Fruit fly (Drosophila melanogaster) whole organism, embryonic: ENCODE measurements around the gene dlp.
A peak's percentile ranks its signal among the peaks of the same experiment; 100 is the strongest.

ENCODE experiments used
- Atf6 ChIP-seq: fragments of 200-800 bp; sonication (Bioruptor generic); IDR thresholded peaks from 2 replicates; pipeline ENCODE4 v1.3.6; 2022; ENCODE audit warnings: missing biosample characterization, missing genetic modification characterization
- CG10654 ChIP-seq: fragments of 200-800 bp; sonication (Bioruptor generic); optimal IDR thresholded peaks from 2 replicates; lab custom pipeline; 2016; ENCODE audit warnings: missing biosample characterization, missing genetic modification characterization
- CG12391 ChIP-seq: fragments of 200-800 bp; sonication (Bioruptor generic); optimal IDR thresholded peaks from 3 replicates; lab custom pipeline; 2018; ENCODE audit warnings: missing biosample characterization, mild to moderate bottlenecking, missing genetic modification characterization, moderate library complexity
- CG12744 ChIP-seq: fragments of 200-800 bp; sonication (Bioruptor generic); optimal IDR thresholded peaks from 2 replicates; lab custom pipeline; 2016; ENCODE audit warnings: missing biosample characterization, missing genetic modification characterization
- CG13894 ChIP-seq: fragments of 200-800 bp; sonication (Bioruptor generic); optimal IDR thresholded peaks from 3 replicates; lab custom pipeline; 2018; ENCODE audit warnings: missing biosample characterization, mild to moderate bottlenecking, missing genetic modification characterization, moderate library complexity
- CG15479 ChIP-seq: fragments of 200-800 bp; sonication (Bioruptor generic); optimal IDR thresholded peaks from 3 replicates; lab custom pipeline; 2019; ENCODE audit warnings: missing biosample characterization, mild to moderate bottlenecking, missing genetic modification characterization, moderate library complexity
- CG15514 ChIP-seq: fragments of 200-800 bp; sonication (Bioruptor generic); optimal IDR thresholded peaks from 3 replicates; lab custom pipeline; 2017; ENCODE audit warnings: missing biosample characterization, missing genetic modification characterization, mild to moderate bottlenecking, moderate library complexity, missing genetic modification reagents
- CG2129 ChIP-seq: fragments of 200-800 bp; sonication (Bioruptor generic); IDR thresholded peaks from 2 replicates; pipeline ENCODE4 v1.3.6; 2022; ENCODE audit warnings: missing biosample characterization, missing genetic modification characterization; ENCODE audit not compliant: partially characterized antibody
- CG2889 ChIP-seq: fragments of 200-800 bp; sonication (Bioruptor generic); IDR thresholded peaks from 3 replicates; pipeline ENCODE4 v1.3.6; 2022; ENCODE audit warnings: missing biosample characterization, missing genetic modification characterization
- CG3726 ChIP-seq: fragments of 200-800 bp; sonication (Bioruptor generic); IDR thresholded peaks from 3 replicates; pipeline ENCODE4, ENCODE4 v1.3.6; 2022; ENCODE audit warnings: missing biosample characterization, missing genetic modification characterization
- CG4282 ChIP-seq: fragments of 200-800 bp; sonication (Bioruptor generic); optimal IDR thresholded peaks from 2 replicates; lab custom pipeline; 2016; ENCODE audit warnings: missing biosample characterization, missing genetic modification characterization
- CG6254 ChIP-seq: fragments of 200-800 bp; sonication (Bioruptor generic); optimal IDR thresholded peaks from 3 replicates; lab custom pipeline; 2017; ENCODE audit warnings: mild to moderate bottlenecking, missing biosample characterization, missing genetic modification reagents, missing genetic modification characterization
- CG7987 ChIP-seq: fragments of 200-800 bp; sonication (Bioruptor generic); optimal IDR thresholded peaks from 2 replicates; lab custom pipeline; 2018; ENCODE audit warnings: missing biosample characterization, mild to moderate bottlenecking, missing genetic modification characterization, moderate library complexity
- CG8765 ChIP-seq: fragments of 200-800 bp; sonication (Bioruptor generic); IDR thresholded peaks from 2 replicates; pipeline ENCODE4 v1.3.6; 2022; ENCODE audit warnings: missing biosample characterization, missing genetic modification characterization
- D19B ChIP-seq: fragments of 200-800 bp; sonication (Bioruptor generic); optimal IDR thresholded peaks from 2 replicates; lab custom pipeline; 2017; ENCODE audit warnings: missing biosample characterization, mild to moderate bottlenecking, missing genetic modification characterization
- Dek ChIP-seq: fragments of 200-800 bp; sonication (Bioruptor generic); optimal IDR thresholded peaks from 3 replicates; lab custom pipeline; 2019; ENCODE audit warnings: missing biosample characterization, mild to moderate bottlenecking, missing genetic modification characterization, moderate library complexity
- Dfd ChIP-seq, 2 experiments: fragments of >200 bp; optimal IDR thresholded peaks; 2 replicates each; lab custom pipeline; 2017; ENCODE audit warnings: missing biosample characterization in 2 of 2, missing genetic modification characterization in 2 of 2
- Dip2 ChIP-seq: fragments of 200-800 bp; sonication (Bioruptor generic); IDR thresholded peaks from 2 replicates; pipeline ENCODE4 v1.3.6; 2022; ENCODE audit warnings: missing biosample characterization, missing genetic modification characterization
- Drgx ChIP-seq: fragments of 200-800 bp; sonication (Bioruptor generic); IDR thresholded peaks from 2 replicates; pipeline ENCODE4 v1.3.6; 2022; ENCODE audit warnings: missing biosample characterization, missing genetic modification characterization
- E2f1 ChIP-seq: fragments of 200-800 bp; sonication (Bioruptor generic); IDR thresholded peaks from 2 replicates; pipeline ENCODE4 v1.3.6; 2022; ENCODE audit warnings: missing biosample characterization, missing genetic modification characterization
- H2.0 ChIP-seq: fragments of 200-800 bp; sonication (Bioruptor generic); IDR thresholded peaks from 2 replicates; pipeline ENCODE4 v1.3.6; 2022; ENCODE audit warnings: missing biosample characterization, missing genetic modification characterization
- Kr ChIP-seq: fragments of 200-800 bp; sonication (Bioruptor generic); optimal IDR thresholded peaks from 2 replicates; lab custom pipeline; 2017; ENCODE audit warnings: missing biosample characterization, mild to moderate bottlenecking, missing genetic modification characterization
- NFAT ChIP-seq: fragments of 200-800 bp; sonication (Bioruptor generic); IDR thresholded peaks from 2 replicates; pipeline ENCODE4 v1.3.6; 2022; ENCODE audit warnings: missing biosample characterization, missing genetic modification characterization
- NK7.1 ChIP-seq: fragments of 200-800 bp; sonication (Bioruptor generic); optimal IDR thresholded peaks from 3 replicates; lab custom pipeline; 2016; ENCODE audit warnings: missing biosample characterization, missing genetic modification characterization
- Nf-YB ChIP-seq: fragments of 200-800 bp; sonication (Bioruptor generic); optimal IDR thresholded peaks from 3 replicates; lab custom pipeline; 2019; ENCODE audit warnings: missing biosample characterization, mild to moderate bottlenecking, missing genetic modification characterization, moderate library complexity
- Nf-YC ChIP-seq: fragments of 200-800 bp; optimal IDR thresholded peaks from 3 replicates; lab custom pipeline; 2019; ENCODE audit warnings: missing biosample characterization, mild to moderate bottlenecking, missing genetic modification characterization, moderate library complexity
- Ravus ChIP-seq: fragments of 200-800 bp; sonication (Bioruptor generic); IDR thresholded peaks from 2 replicates; pipeline ENCODE4 v1.3.6; 2022; ENCODE audit warnings: missing biosample characterization, missing genetic modification characterization
- Sin3A ChIP-seq: fragments of >200 bp; optimal IDR thresholded peaks from 2 replicates; lab custom pipeline; 2018
- Xbp1 ChIP-seq: fragments of 200-800 bp; sonication (Bioruptor generic); optimal IDR thresholded peaks from 3 replicates; lab custom pipeline; 2016; ENCODE audit warnings: missing biosample characterization, mild to moderate bottlenecking, missing genetic modification characterization
- amos ChIP-seq: fragments of 200-800 bp; sonication (Bioruptor generic); IDR thresholded peaks from 2 replicates; pipeline ENCODE4 v1.3.6; 2022; ENCODE audit warnings: missing biosample characterization, missing genetic modification characterization; ENCODE audit not compliant: partially characterized antibody
- ash1 ChIP-seq: fragments of 200-800 bp; sonication (Bioruptor generic); optimal IDR thresholded peaks from 2 replicates; lab custom pipeline; 2018; ENCODE audit warnings: missing biosample characterization, mild to moderate bottlenecking, missing genetic modification characterization
- bsh ChIP-seq, 2 experiments: fragments of 200-800 bp; sonication (Bioruptor generic); optimal IDR thresholded peaks; 2 replicates each; lab custom pipeline; 2017 to 2018; ENCODE audit warnings: mild to moderate bottlenecking in 2 of 2, missing biosample characterization in 2 of 2, missing genetic modification characterization in 2 of 2, moderate library complexity in 1 of 2
- ci ChIP-seq: fragments of 200-800 bp; sonication (Bioruptor generic); IDR thresholded peaks from 3 replicates; pipeline ENCODE4 v1.3.6; 2022; ENCODE audit warnings: missing biosample characterization, missing genetic modification characterization
- corto ChIP-seq: fragments of 200-800 bp; sonication (Bioruptor generic); optimal IDR thresholded peaks from 2 replicates; lab custom pipeline; 2016; ENCODE audit warnings: missing biosample characterization, mild to moderate bottlenecking, missing genetic modification characterization, moderate library complexity
- crc ChIP-seq: fragments of 200-800 bp; sonication (Bioruptor generic); optimal IDR thresholded peaks from 2 replicates; lab custom pipeline; 2016; ENCODE audit warnings: missing biosample characterization, missing genetic modification characterization
- crp ChIP-seq, 2 experiments: fragments of 200-800 bp; sonication (Bioruptor generic); optimal IDR thresholded peaks; 2 replicates in 1 of 2; 3 replicates in 1 of 2; lab custom pipeline; 2017; ENCODE audit warnings: missing biosample characterization in 2 of 2, missing genetic modification characterization in 2 of 2, mild to moderate bottlenecking in 1 of 2, moderate library complexity in 1 of 2
- dmrt11E ChIP-seq: fragments of 200-800 bp; sonication (Bioruptor generic); optimal IDR thresholded peaks from 3 replicates; lab custom pipeline; 2018; ENCODE audit warnings: missing biosample characterization, mild to moderate bottlenecking, missing genetic modification characterization, moderate library complexity
- gfzf ChIP-seq: fragments of 200-800 bp; sonication (Bioruptor generic); optimal IDR thresholded peaks from 2 replicates; lab custom pipeline; 2016; ENCODE audit warnings: missing biosample characterization, mild to moderate bottlenecking, missing genetic modification characterization, moderate library complexity
- insv ChIP-seq, 2 experiments: fragments of 200-800 bp; sonication (Bioruptor generic); optimal IDR thresholded peaks; 3 replicates each; lab custom pipeline; 2016 to 2018; ENCODE audit warnings: missing biosample characterization in 2 of 2, missing genetic modification characterization in 2 of 2
- jigr1 ChIP-seq: fragments of 200-800 bp; sonication (Bioruptor generic); IDR thresholded peaks from 3 replicates; pipeline ENCODE4 v1.3.6; 2022; ENCODE audit warnings: missing biosample characterization, missing genetic modification characterization
- kah ChIP-seq: fragments of 200-800 bp; sonication (Bioruptor generic); optimal IDR thresholded peaks from 2 replicates; lab custom pipeline; 2018; ENCODE audit warnings: missing biosample characterization, mild to moderate bottlenecking, missing genetic modification characterization
- odd ChIP-seq: fragments of 200-800 bp; sonication (Bioruptor generic); optimal IDR thresholded peaks from 2 replicates; lab custom pipeline; 2017; ENCODE audit warnings: missing biosample characterization, mild to moderate bottlenecking, missing genetic modification characterization
- ro ChIP-seq: fragments of 200-800 bp; sonication (Bioruptor generic); IDR thresholded peaks from 2 replicates; pipeline ENCODE4 v1.3.6; 2022; ENCODE audit warnings: missing biosample characterization, missing genetic modification characterization
- row ChIP-seq: fragments of 200-800 bp; sonication (Bioruptor generic); IDR thresholded peaks from 3 replicates; pipeline ENCODE4 v1.3.6; 2022; ENCODE audit warnings: missing biosample characterization, missing genetic modification characterization
- sd ChIP-seq: fragments of 200-800 bp; sonication (Bioruptor generic); optimal IDR thresholded peaks from 3 replicates; lab custom pipeline; 2018; ENCODE audit warnings: missing biosample characterization, mild to moderate bottlenecking, missing genetic modification characterization, moderate library complexity
- tin ChIP-seq: fragments of 200-800 bp; sonication (Bioruptor generic); optimal IDR thresholded peaks from 3 replicates; lab custom pipeline; 2016; ENCODE audit warnings: missing biosample characterization, missing genetic modification characterization
- tup ChIP-seq: fragments of 200-800 bp; sonication (Bioruptor generic); optimal IDR thresholded peaks from 2 replicates; lab custom pipeline; 2016; ENCODE audit warnings: missing biosample characterization, mild to moderate bottlenecking, missing genetic modification characterization, moderate library complexity
- usp ChIP-seq: fragments of >200 bp; optimal IDR thresholded peaks from 2 replicates; lab custom pipeline; 2017; ENCODE audit warnings: missing biosample characterization, missing genetic modification characterization
- wdn ChIP-seq: fragments of 200-800 bp; sonication (Bioruptor generic); IDR thresholded peaks from 2 replicates; pipeline ENCODE4 v1.3.6; 2022; ENCODE audit warnings: missing biosample characterization, missing genetic modification characterization
- wor ChIP-seq: fragments of 200-800 bp; sonication (Bioruptor generic); IDR thresholded peaks from 2 replicates; pipeline ENCODE4 v1.3.6; 2022; ENCODE audit warnings: missing biosample characterization, missing genetic modification characterization

Gene dlp

dm6 chr3L:14678097-14678679 is 45.8 kb downstream of the dlp start, which contains the start of gene CG4914 (continued):
- TF ChIP-seq odd (GFP tag; lab: Kevin White, UChicago), result peak; percentile 63
- no peak for TF ChIP-seq corto
- peak; percentile 10 for TF ChIP-seq Dek (tag; lab: Kevin White, UChicago)
- no peak for TF ChIP-seq jigr1 (GFP tag; lab: Robert Waterston, UW)
- TF ChIP-seq E2f1 (GFP tag; lab: Robert Waterston, UW), result peak; percentile 67
- TF ChIP-seq crc (GFP tag; lab: Kevin White, UChicago), result no peak
- TF ChIP-seq Nf-YB (GFP tag; lab: Kevin White, UChicago), result peak; percentile 70
- TF ChIP-seq CG8765, result peak; percentile 26; the same call in 1 of the 2 replicates
- no peak for TF ChIP-seq D19B (GFP tag; lab: Kevin White, UChicago)
- no peak for TF ChIP-seq gfzf
- no peak for TF ChIP-seq usp
- no peak for TF ChIP-seq wor (GFP tag; lab: Robert Waterston, UW)
- no peak for TF ChIP-seq Kr (GFP tag; lab: Kevin White, UChicago)
- no peak for TF ChIP-seq insv (GFP tag; optimal IDR thresholded peaks at IDR 0.05; lab: Kevin White, UChicago)
- peak; percentile 81 to 93 for TF ChIP-seq bsh (GFP tag; optimal IDR thresholded peaks at IDR 0.05; lab: Kevin White, UChicago)
- peak; percentile 92 for TF ChIP-seq dmrt11E (tag; lab: Kevin White, UChicago)
- no peak for TF ChIP-seq tup
- peak; percentile 28 for TF ChIP-seq kah
- peak; percentile 72 for TF ChIP-seq tin (GFP tag; lab: Kevin White, UChicago)
- TF ChIP-seq crp (GFP tag; optimal IDR thresholded peaks at IDR 0.05; lab: Kevin White, UChicago), result peak in 1 of 2 experiments; percentile 5
- TF ChIP-seq H2.0 (GFP tag; lab: Robert Waterston, UW), result peak; percentile 60; the same call in 1 of the 2 replicates
- TF ChIP-seq ro (GFP tag; lab: Robert Waterston, UW), result peak; percentile 55; the same call in 1 of the 2 replicates
- TF ChIP-seq CG4282, result no peak
- no peak for TF ChIP-seq CG2889 (GFP tag; lab: Robert Waterston, UW)
- peak; percentile 66; the same call in 2 of the 3 replicates for TF ChIP-seq row
- TF ChIP-seq CG13894 (tag; lab: Kevin White, UChicago), result no peak
- no peak for TF ChIP-seq Nf-YC (tag; lab: Kevin White, UChicago)
- TF ChIP-seq CG7987, result no peak
- peak; percentile 35; the same call in 1 of the 2 replicates for TF ChIP-seq Atf6 (GFP tag; lab: Robert Waterston, UW)
- TF ChIP-seq ci (GFP tag; lab: Robert Waterston, UW), result peak; percentile 82
- TF ChIP-seq CG2129, result no peak
- TF ChIP-seq wdn (GFP tag; lab: Robert Waterston, UW), result no peak
- TF ChIP-seq CG3726, result 0 out of 3 replicates have a peak, but pooled peaks have one; percentile 45
- peak; percentile 54; the same call in 1 of the 2 replicates for TF ChIP-seq Drgx (GFP tag; lab: Robert Waterston, UW)
- TF ChIP-seq CG12744 (GFP tag; lab: Kevin White, UChicago), result no peak
- peak; percentile 89 for TF ChIP-seq CG12391 (tag; lab: Kevin White, UChicago)
- TF ChIP-seq amos (GFP tag; lab: Robert Waterston, UW), result no peak
- no peak for TF ChIP-seq NK7.1
- TF ChIP-seq CG10654, result peak; percentile 56
- TF ChIP-seq Ravus (GFP tag; lab: Robert Waterston, UW), result no peak
- TF ChIP-seq CG6254 (GFP tag; lab: Kevin White, UChicago), result peak; percentile 74
- peak; percentile 41 for TF ChIP-seq sd (tag; lab: Kevin White, UChicago)
- TF ChIP-seq ash1 (GFP tag; lab: Kevin White, UChicago), result no peak
- peak; percentile 65 for TF ChIP-seq Xbp1 (GFP tag; lab: Kevin White, UChicago)
- TF ChIP-seq NFAT (GFP tag; lab: Robert Waterston, UW), result no peak
- no peak for TF ChIP-seq CG15514 (GFP tag; lab: Kevin White, UChicago)
- no peak for TF ChIP-seq Dip2 (GFP tag; lab: Robert Waterston, UW)
- no peak for TF ChIP-seq Sin3A (lab: Kevin White, UChicago)
- TF ChIP-seq CG15479 (GFP tag; lab: Kevin White, UChicago), result no peak
- no peak for TF ChIP-seq Dfd (GFP tag; optimal IDR thresholded peaks at IDR 0.05; lab: Kevin White, UChicago)
